Fruit fly (Drosophila melanogaster): ENCODE results near the gene Obp18a.

Gene Obp18a

DNA sequence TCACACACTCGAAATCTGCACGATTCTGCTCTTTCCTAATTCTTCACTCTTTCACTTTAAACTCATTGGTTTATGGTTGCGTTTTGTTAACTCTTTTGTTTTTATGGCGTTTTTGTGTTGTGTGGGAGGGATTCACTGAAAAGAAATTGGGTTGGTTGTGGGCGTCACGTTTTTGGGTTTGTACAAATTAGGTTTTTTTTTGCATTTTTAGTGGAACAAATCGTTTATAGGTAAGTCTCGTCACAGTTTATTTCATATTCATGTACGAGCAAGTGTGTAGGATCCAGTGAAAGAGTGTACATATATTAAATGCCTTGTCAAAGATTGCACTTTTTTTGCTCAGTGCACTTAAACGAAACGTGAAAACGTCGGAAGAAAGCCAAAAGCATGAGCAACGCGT is 29.1 kb upstream of the Obp18a start (continued):
- TF ChIP-seq prd (optimal IDR thresholded peaks at IDR 0.05) = no peak
- TF ChIP-seq prd (GFP tag; IDR thresholded peaks at IDR 0.05) = peak; percentile 43; the same call in 1 of the 3 replicates
- peak; percentile 44 for TF ChIP-seq bcd (GFP tag; optimal IDR thresholded peaks at IDR 0.05)
- TF ChIP-seq sqz (GFP tag; optimal IDR thresholded peaks at IDR 0.05) = no peak
- peak; percentile 27 for TF ChIP-seq mam (GFP tag; optimal IDR thresholded peaks at IDR 0.05)
- TF ChIP-seq ham (GFP tag; IDR thresholded peaks at IDR 0.05) = no peak
- no peak for TF ChIP-seq CG18476 (GFP tag; optimal IDR thresholded peaks at IDR 0.05)
- TF ChIP-seq psq (GFP tag; optimal IDR thresholded peaks at IDR 0.05) = no peak
- no peak for TF ChIP-seq twi (tag; optimal IDR thresholded peaks at IDR 0.05)
- TF ChIP-seq odd (GFP tag; optimal IDR thresholded peaks at IDR 0.05) = no peak
- TF ChIP-seq rib (GFP tag; IDR thresholded peaks at IDR 0.05) = no peak
- no peak for TF ChIP-seq bbx (GFP tag; IDR thresholded peaks at IDR 0.05; ENCODE audit: partially characterized antibody)
- TF ChIP-seq maf-S (GFP tag; optimal IDR thresholded peaks at IDR 0.05) = no peak
- peak; percentile 28 for TF ChIP-seq Hr3 (GFP tag; optimal IDR thresholded peaks at IDR 0.05)
- no peak for TF ChIP-seq tna (GFP tag; IDR thresholded peaks at IDR 0.05; ENCODE audit: partially characterized antibody)
- no peak for TF ChIP-seq gcm2 (GFP tag; optimal IDR thresholded peaks at IDR 0.05)
- TF ChIP-seq CG9876 (GFP tag; optimal IDR thresholded peaks at IDR 0.05) = no peak
- no peak for TF ChIP-seq CG18599 (GFP tag; optimal IDR thresholded peaks at IDR 0.05)
- TF ChIP-seq nerfin-2 (GFP tag; IDR thresholded peaks at IDR 0.05; ENCODE audit: partially characterized antibody) = no peak
- no peak for TF ChIP-seq Sin3A (optimal IDR thresholded peaks at IDR 0.05)
- peak; percentile 36 for TF ChIP-seq lbe (GFP tag; optimal IDR thresholded peaks at IDR 0.05)
- no peak for TF ChIP-seq CG4617 (GFP tag; optimal IDR thresholded peaks at IDR 0.05; ENCODE audit: borderline replicate concordance)
- peak; percentile 22 for TF ChIP-seq CG8944 (GFP tag; optimal IDR thresholded peaks at IDR 0.05)
- no peak for TF ChIP-seq CG12104 (GFP tag; optimal IDR thresholded peaks at IDR 0.05)
- TF ChIP-seq Hand (GFP tag; optimal IDR thresholded peaks at IDR 0.05) = no peak
- TF ChIP-seq gce (GFP tag; IDR thresholded peaks at IDR 0.05) = no peak
- peak in 1 of 2 experiments; percentile 55 for TF ChIP-seq Hr51 (GFP tag; optimal IDR thresholded peaks at IDR 0.05)
- no peak for TF ChIP-seq CG12299 (tag; optimal IDR thresholded peaks at IDR 0.05)
- no peak for TF ChIP-seq CG15073 (GFP tag; optimal IDR thresholded peaks at IDR 0.05)
- TF ChIP-seq Xrp1 (GFP tag; IDR thresholded peaks at IDR 0.05) = 0 out of 2 replicates have a peak, but pooled peaks have one; percentile 10
- peak; percentile 38 for TF ChIP-seq CoRest (tag; optimal IDR thresholded peaks at IDR 0.05)
- no peak for TF ChIP-seq gsb-n (tag; optimal IDR thresholded peaks at IDR 0.05)
- TF ChIP-seq fd64A (GFP tag; optimal IDR thresholded peaks at IDR 0.05) = no peak
- TF ChIP-seq tap (tag; optimal IDR thresholded peaks at IDR 0.05) = no peak
- no peak for TF ChIP-seq Rfx (GFP tag; IDR thresholded peaks at IDR 0.05)
- no peak for TF ChIP-seq Six4 (GFP tag; optimal IDR thresholded peaks at IDR 0.05)
- TF ChIP-seq CG12219 (GFP tag; optimal IDR thresholded peaks at IDR 0.05) = no peak
- TF ChIP-seq CG1647 (GFP tag; optimal IDR thresholded peaks at IDR 0.05) = no peak
- TF ChIP-seq CG5180 (GFP tag; optimal IDR thresholded peaks at IDR 0.05) = peak; percentile 13
- no peak for TF ChIP-seq pzg (GFP tag; optimal IDR thresholded peaks at IDR 0.05)
- TF ChIP-seq wdn (GFP tag; IDR thresholded peaks at IDR 0.05) = no peak
- no peak for TF ChIP-seq Adf1 (GFP tag; IDR thresholded peaks at IDR 0.05)
- no peak for TF ChIP-seq CG6254 (GFP tag; optimal IDR thresholded peaks at IDR 0.05)
- no peak for TF ChIP-seq nau (GFP tag; optimal IDR thresholded peaks at IDR 0.05)
- TF ChIP-seq lov (optimal IDR thresholded peaks at IDR 0.05) = no peak
- TF ChIP-seq lov (GFP tag; IDR thresholded peaks at IDR 0.05) = no peak
- no peak for TF ChIP-seq CG10462 (GFP tag; optimal IDR thresholded peaks at IDR 0.05)
- TF ChIP-seq CG9797 (GFP tag; optimal IDR thresholded peaks at IDR 0.05) = no peak
- TF ChIP-seq kni (GFP tag; optimal IDR thresholded peaks at IDR 0.05) = no peak
- no peak for TF ChIP-seq croc (GFP tag; conservative IDR thresholded peaks at IDR 0.05)
- TF ChIP-seq Nf-YA (GFP tag; IDR thresholded peaks at IDR 0.05) = no peak
- peak; percentile 30 to 37 for TF ChIP-seq chif (GFP tag; optimal IDR thresholded peaks at IDR 0.05)
